Worm (Caenorhabditis elegans) whole organism, L2 larva: ENCODE results near the gene Y38H6A.5.

Experiments used
- C34F6.9 ChIP-seq: fragments of 150-350 bp; optimal IDR thresholded peaks from 2 replicates; lab custom pipeline; 2014; ENCODE audit warnings: missing biosample characterization, missing genetic modification characterization
- F13H6.1 ChIP-seq: sonication (generic microtip); optimal IDR thresholded peaks from 2 replicates; lab custom pipeline; 2016; ENCODE audit warnings: missing genetic modification characterization, missing compliant biosample characterization
- R02D3.7 ChIP-seq: fragments of 150-350 bp; optimal IDR thresholded peaks from 2 replicates; lab custom pipeline; 2014; ENCODE audit warnings: missing biosample characterization, missing genetic modification characterization
- Y55F3AM.14 ChIP-seq: fragments of 200-800 bp; sonication (Bioruptor generic); optimal IDR thresholded peaks from 2 replicates; lab custom pipeline; 2018; ENCODE audit warnings: mild to moderate bottlenecking, missing genetic modification characterization, missing compliant biosample characterization
- ZK546.5 ChIP-seq: sonication (generic microtip); optimal IDR thresholded peaks from 2 replicates; lab custom pipeline; 2017; ENCODE audit warnings: missing biosample characterization, missing genetic modification characterization
- alr-1 ChIP-seq: fragments of 150-350 bp; optimal IDR thresholded peaks from 2 replicates; lab custom pipeline; 2014; ENCODE audit warnings: missing biosample characterization, missing genetic modification characterization
- ama-1 ChIP-seq: fragments of 150-350 bp; optimal IDR thresholded peaks from 2 replicates; lab custom pipeline; 2018; ENCODE audit warnings: inconsistent platforms
- blmp-1 ChIP-seq: sonication (generic microtip); optimal IDR thresholded peaks from 2 replicates; lab custom pipeline; 2017; ENCODE audit warnings: missing genetic modification characterization, mild to moderate bottlenecking, missing compliant biosample characterization, antibody characterized with exemption, moderate library complexity; ENCODE audit not compliant: insufficient read depth
- ceh-16 ChIP-seq: fragments of 150-350 bp; optimal IDR thresholded peaks from 2 replicates; lab custom pipeline; 2014; ENCODE audit warnings: missing biosample characterization, missing genetic modification characterization
- crh-2 ChIP-seq: sonication (generic microtip); optimal IDR thresholded peaks from 2 replicates; lab custom pipeline; 2017; ENCODE audit warnings: missing biosample characterization, missing genetic modification characterization
- dmd-4 ChIP-seq: sonication (generic microtip); optimal IDR thresholded peaks from 2 replicates; lab custom pipeline; 2017; ENCODE audit warnings: missing biosample characterization, missing genetic modification characterization
- egl-27 ChIP-seq: sonication (generic microtip); optimal IDR thresholded peaks from 3 replicates; lab custom pipeline; 2017; ENCODE audit warnings: missing biosample characterization, missing genetic modification reagents, missing genetic modification characterization
- elt-3 ChIP-seq: sonication (generic microtip); optimal IDR thresholded peaks from 2 replicates; lab custom pipeline; 2017; ENCODE audit warnings: missing biosample characterization, missing genetic modification characterization
- fos-1 ChIP-seq: fragments of 150-350 bp; optimal IDR thresholded peaks from 2 replicates; lab custom pipeline; 2014; ENCODE audit warnings: missing biosample characterization, missing genetic modification characterization
- gmeb-1 ChIP-seq: fragments of 150-350 bp; optimal IDR thresholded peaks from 2 replicates; lab custom pipeline; 2014; ENCODE audit warnings: missing biosample characterization, missing genetic modification characterization
- lin-11 ChIP-seq: fragments of 150-350 bp; sonication (generic microtip); optimal IDR thresholded peaks from 2 replicates; lab custom pipeline; 2014; ENCODE audit warnings: missing biosample characterization, missing genetic modification characterization, inconsistent platforms, mixed read lengths
- lin-13 ChIP-seq: fragments of 150-350 bp; optimal IDR thresholded peaks from 2 replicates; lab custom pipeline; 2014; ENCODE audit warnings: missing biosample characterization, missing genetic modification reagents, missing genetic modification characterization
- lsy-2 ChIP-seq, 2 experiments: fragments of 150-350 bp in 1 of 2; sonication (generic microtip) in 1 of 2; optimal IDR thresholded peaks; 2 replicates each; lab custom pipeline; 2014 to 2017; ENCODE audit warnings: missing biosample characterization in 2 of 2, missing genetic modification characterization in 2 of 2
- mab-5 ChIP-seq: fragments of 150-350 bp; optimal IDR thresholded peaks from 2 replicates; lab custom pipeline; 2014; ENCODE audit warnings: missing biosample characterization, missing genetic modification characterization
- mbf-1 ChIP-seq: sonication (generic microtip); optimal IDR thresholded peaks from 2 replicates; lab custom pipeline; 2017; ENCODE audit warnings: missing biosample characterization, missing genetic modification characterization
- mdl-1 ChIP-seq, 2 experiments: fragments of 150-350 bp in 1 of 2; sonication (generic microtip) in 1 of 2; optimal IDR thresholded peaks; 2 replicates each; lab custom pipeline; 2017; ENCODE audit warnings: missing biosample characterization in 2 of 2, missing genetic modification characterization in 2 of 2
- nhr-10 ChIP-seq: sonication (generic microtip); optimal IDR thresholded peaks from 2 replicates; lab custom pipeline; 2017; ENCODE audit warnings: missing biosample characterization, missing genetic modification characterization
- nhr-11 ChIP-seq: fragments of 150-350 bp; optimal IDR thresholded peaks from 2 replicates; lab custom pipeline; 2014; ENCODE audit warnings: missing biosample characterization, missing genetic modification characterization
- nhr-12 ChIP-seq: fragments of 150-350 bp; optimal IDR thresholded peaks from 2 replicates; lab custom pipeline; 2014; ENCODE audit warnings: missing biosample characterization, missing genetic modification characterization
- nhr-129 ChIP-seq: fragments of 150-350 bp; optimal IDR thresholded peaks from 2 replicates; lab custom pipeline; 2014; ENCODE audit warnings: missing biosample characterization, missing genetic modification characterization
- nhr-23 ChIP-seq: fragments of 150-350 bp; optimal IDR thresholded peaks from 2 replicates; lab custom pipeline; 2014; ENCODE audit warnings: missing biosample characterization, missing genetic modification reagents, missing genetic modification characterization
- nhr-25 ChIP-seq: fragments of 150-350 bp; sonication (generic microtip); optimal IDR thresholded peaks from 3 replicates; lab custom pipeline; 2014; ENCODE audit warnings: missing biosample characterization, missing genetic modification characterization
- nhr-6 ChIP-seq: fragments of 150-350 bp; optimal IDR thresholded peaks from 2 replicates; lab custom pipeline; 2014; ENCODE audit warnings: missing biosample characterization, missing genetic modification characterization
- nhr-77 ChIP-seq: fragments of 150-350 bp; optimal IDR thresholded peaks from 2 replicates; lab custom pipeline; 2014; ENCODE audit warnings: missing biosample characterization, missing genetic modification characterization
- peb-1 ChIP-seq: fragments of 150-350 bp; optimal IDR thresholded peaks from 2 replicates; lab custom pipeline; 2014; ENCODE audit warnings: missing biosample characterization, missing genetic modification characterization
- sem-4 ChIP-seq: fragments of 150-350 bp; optimal IDR thresholded peaks from 2 replicates; lab custom pipeline; 2014; ENCODE audit warnings: missing biosample characterization, missing genetic modification reagents, missing genetic modification characterization
- skn-1 ChIP-seq: sonication (generic microtip); optimal IDR thresholded peaks from 2 replicates; lab custom pipeline; 2017; ENCODE audit warnings: missing biosample characterization, missing genetic modification characterization
- sma-3 ChIP-seq: sonication (generic microtip); optimal IDR thresholded peaks from 2 replicates; lab custom pipeline; 2016; ENCODE audit warnings: missing genetic modification reagents, missing genetic modification characterization, missing compliant biosample characterization
- sma-9 ChIP-seq, 2 experiments: fragments of 150-350 bp in 1 of 2; sonication (generic microtip) in 1 of 2; optimal IDR thresholded peaks; 2 replicates each; lab custom pipeline; 2014 to 2016; ENCODE audit warnings: missing genetic modification characterization in 2 of 2, mild to moderate bottlenecking in 1 of 2, missing biosample characterization in 1 of 2, missing compliant biosample characterization in 1 of 2, missing genetic modification reagents in 1 of 2, moderate library complexity in 1 of 2
- snpc-4 ChIP-seq: fragments of 150-350 bp; optimal IDR thresholded peaks from 2 replicates; lab custom pipeline; 2014; ENCODE audit warnings: missing biosample characterization, missing genetic modification characterization
- unc-55 ChIP-seq: fragments of 150-350 bp; sonication (generic microtip); optimal IDR thresholded peaks from 3 replicates; lab custom pipeline; 2014; ENCODE audit warnings: missing biosample characterization, missing genetic modification reagents, missing genetic modification characterization
- unc-62 ChIP-seq: fragments of 150-350 bp; optimal IDR thresholded peaks from 2 replicates; lab custom pipeline; 2014; ENCODE audit warnings: missing biosample characterization, missing genetic modification reagents, missing genetic modification characterization
- zag-1 ChIP-seq: fragments of 150-350 bp; optimal IDR thresholded peaks from 2 replicates; lab custom pipeline; 2014; ENCODE audit warnings: missing biosample characterization, missing genetic modification characterization
- ztf-11 ChIP-seq: sonication (generic microtip); optimal IDR thresholded peaks from 2 replicates; lab custom pipeline; 2017; ENCODE audit warnings: missing biosample characterization, missing genetic modification characterization
- ztf-4 ChIP-seq: fragments of 150-350 bp; optimal IDR thresholded peaks from 2 replicates; lab custom pipeline; 2014; ENCODE audit warnings: missing biosample characterization, missing genetic modification characterization

The Y38H6A.5 gene

ce11 chrV:20347625-20348024 lies 12.5 kb upstream of the Y38H6A.5 start:
- TF ChIP-seq sma-9 (GFP tag; optimal IDR thresholded peaks at IDR 0.05; lab: Kevin White, UChicago) (no peak), sma-9 (tag; optimal IDR thresholded peaks at IDR 0.05; lab: Kevin White, UChicago) (no peak), C34F6.9 (no peak), ama-1 (lab: Kevin White, UChicago) (no peak), nhr-25 (no peak), skn-1 (tag; lab: Kevin White, UChicago) (no peak), fos-1 (tag; lab: Kevin White, UChicago) (no peak), mdl-1 (tag; optimal IDR thresholded peaks at IDR 0.05; lab: Kevin White, UChicago) (no peak), ZK546.5 (tag; lab: Kevin White, UChicago) (no peak)
- TF ChIP-seq, all 48 proteins: peak for 0

ce11 chrV:20344889-20345288 lies 9.7 kb upstream of the Y38H6A.5 start, which contains the start of gene Y38H6A.3:
Gene Y38H6A.3, plus strand, starts transcription at chrV:20345189.
- no peak for TF ChIP-seq nhr-11
- TF ChIP-seq elt-3 (tag; lab: Kevin White, UChicago) = no peak
- no peak for TF ChIP-seq nhr-129 (tag; lab: Kevin White, UChicago)
- TF ChIP-seq R02D3.7 (tag; lab: Kevin White, UChicago) = no peak
- no peak for TF ChIP-seq sma-9 (GFP tag; optimal IDR thresholded peaks at IDR 0.05; lab: Kevin White, UChicago)
- no peak for TF ChIP-seq sma-9 (tag; optimal IDR thresholded peaks at IDR 0.05; lab: Kevin White, UChicago)
- no peak for TF ChIP-seq Y55F3AM.14
- no peak for TF ChIP-seq lin-11
- TF ChIP-seq ceh-16 (tag; lab: Kevin White, UChicago) = no peak
- TF ChIP-seq egl-27 (tag; lab: Kevin White, UChicago) = no peak
- no peak for TF ChIP-seq snpc-4
- no peak for TF ChIP-seq ztf-4 (tag; lab: Kevin White, UChicago)
- no peak for TF ChIP-seq skn-1 (tag; lab: Kevin White, UChicago)
- no peak for TF ChIP-seq F13H6.1 (tag; lab: Kevin White, UChicago)
- TF ChIP-seq ztf-11 (tag; lab: Kevin White, UChicago) = no peak
- no peak for TF ChIP-seq mab-5 (tag; lab: Kevin White, UChicago)

ce11 chrV:20338870-20339269 lies 3.7 kb upstream of the Y38H6A.5 start:
- TF ChIP-seq ztf-4 (tag; lab: Kevin White, UChicago) (no peak), F13H6.1 (tag; lab: Kevin White, UChicago) (no peak), gmeb-1 (no peak), lin-13 (GFP tag; lab: Kevin White, UChicago) (no peak), lsy-2 (tag; optimal IDR thresholded peaks at IDR 0.05; lab: Kevin White, UChicago) (no peak), unc-62 (no peak), mbf-1 (tag; lab: Kevin White, UChicago) (no peak), peb-1 (tag; lab: Kevin White, UChicago) (no peak), dmd-4 (no peak), ceh-16 (tag; lab: Kevin White, UChicago) (no peak)

- TF ChIP-seq alr-1 (no peak), ceh-16 (tag; lab: Kevin White, UChicago) (no peak), nhr-129 (tag; lab: Kevin White, UChicago) (no peak), nhr-77 (tag; lab: Kevin White, UChicago) (no peak), ztf-11 (tag; lab: Kevin White, UChicago) (no peak), mdl-1 (tag; optimal IDR thresholded peaks at IDR 0.05; lab: Kevin White, UChicago) (no peak), lsy-2 (tag; optimal IDR thresholded peaks at IDR 0.05; lab: Kevin White, UChicago) (no peak), mbf-1 (tag; lab: Kevin White, UChicago) (no peak), unc-55 (GFP tag; lab: Kevin White, UChicago) (no peak), peb-1 (tag; lab: Kevin White, UChicago) (no peak), sma-3 (GFP tag; lab: Kevin White, UChicago) (no peak), sem-4 (tag; lab: Kevin White, UChicago) (no peak), nhr-23 (no peak), gmeb-1 (no peak), nhr-10 (no peak)
Measured at ce11 chrV:20338020-20338419, 2.9 kb upstream of the Y38H6A.5 start.

ce11 chrV:20325417-20325816 lies 9.7 kb downstream of the Y38H6A.5 start, which contains the start of gene Y38H6A.1:
Gene Y38H6A.1, plus strand, starts transcription at chrV:20325717.
- TF ChIP-seq nhr-77 (tag; lab: Kevin White, UChicago) (no peak), ztf-11 (tag; lab: Kevin White, UChicago) (no peak), sem-4 (tag; lab: Kevin White, UChicago) (no peak), lin-11 (no peak), nhr-129 (tag; lab: Kevin White, UChicago) (no peak), ama-1 (lab: Kevin White, UChicago) (no peak), peb-1 (tag; lab: Kevin White, UChicago) (no peak), blmp-1 (tag; lab: Kevin White, UChicago) (no peak), gmeb-1 (no peak), nhr-12 (tag; lab: Kevin White, UChicago) (no peak), crh-2 (tag; lab: Kevin White, UChicago) (no peak), skn-1 (tag; lab: Kevin White, UChicago) (no peak), fos-1 (tag; lab: Kevin White, UChicago) (no peak), zag-1 (tag; lab: Kevin White, UChicago) (no peak), R02D3.7 (tag; lab: Kevin White, UChicago) (no peak), nhr-6 (tag; lab: Kevin White, UChicago) (no peak), nhr-25 (no peak)
